Fruit fly (Drosophila melanogaster): ENCODE data around the gene CG43783.

CG43783 gene

DNA sequence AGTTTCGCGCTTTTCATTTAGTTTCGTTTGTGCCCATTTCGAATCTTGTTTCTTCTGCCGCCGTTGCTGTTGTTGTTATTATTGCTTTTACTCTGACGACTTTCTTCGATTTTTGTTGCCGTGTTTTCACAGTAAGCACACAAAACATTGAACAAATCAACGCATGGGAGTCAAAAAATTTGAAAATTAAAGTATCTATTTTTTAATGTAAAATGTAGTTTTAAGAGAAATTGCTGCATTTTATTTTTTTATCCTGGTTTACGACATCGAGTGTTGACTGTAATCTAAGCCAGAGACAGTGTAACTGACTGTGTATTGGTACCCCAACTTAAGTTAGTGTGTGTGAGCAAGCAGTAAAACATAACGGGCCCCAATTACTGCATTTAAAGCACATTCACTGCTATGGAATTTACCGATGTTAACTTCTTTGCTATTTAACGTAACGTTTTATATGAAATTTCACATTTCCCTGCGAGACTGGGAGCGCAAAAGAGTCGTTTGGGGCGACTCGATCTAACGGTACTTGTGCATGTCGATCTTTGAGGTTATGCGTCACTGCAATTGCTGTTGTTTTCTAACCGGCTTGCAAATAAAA, 42.2 kb upstream of the CG43783 start (continued):
- TF ChIP-seq disco-r (GFP tag; optimal IDR thresholded peaks at IDR 0.05), result no peak
- no peak for TF ChIP-seq CG7987 (GFP tag; optimal IDR thresholded peaks at IDR 0.05)
- no peak for TF ChIP-seq CG16813 (GFP tag; IDR thresholded peaks at IDR 0.05; ENCODE audit: partially characterized antibody)
- TF ChIP-seq usp (GFP tag; optimal IDR thresholded peaks at IDR 0.05), result no peak
- TF ChIP-seq prd (optimal IDR thresholded peaks at IDR 0.05), result no peak
- peak; percentile 78 for TF ChIP-seq prd (GFP tag; IDR thresholded peaks at IDR 0.05)
- TF ChIP-seq CG17912 (GFP tag; optimal IDR thresholded peaks at IDR 0.05), result no peak
- TF ChIP-seq ftz-f1 (GFP tag; optimal IDR thresholded peaks at IDR 0.05), result no peak
- peak; percentile 0 for TF ChIP-seq Myb (GFP tag; optimal IDR thresholded peaks at IDR 0.05)
- no peak for TF ChIP-seq pan (optimal IDR thresholded peaks at IDR 0.05)
- TF ChIP-seq pan (GFP tag; optimal IDR thresholded peaks at IDR 0.05 in 1 of 2, IDR thresholded peaks at IDR 0.05 in 1 of 2), result peak in 1 of 2 experiments; percentile 78
- TF ChIP-seq CrebB (tag; optimal IDR thresholded peaks at IDR 0.05), result peak; percentile 12
- no peak for TF ChIP-seq pros (GFP tag; optimal IDR thresholded peaks at IDR 0.05)
- peak; percentile 7 for TF ChIP-seq Mad (GFP tag; optimal IDR thresholded peaks at IDR 0.05)
- TF ChIP-seq ab (GFP tag; optimal IDR thresholded peaks at IDR 0.05), result no peak
- no peak for TF ChIP-seq pzg (GFP tag; optimal IDR thresholded peaks at IDR 0.05)
- peak; percentile 61 for TF ChIP-seq CG6254 (GFP tag; optimal IDR thresholded peaks at IDR 0.05)
- TF ChIP-seq Doc2 (GFP tag; IDR thresholded peaks at IDR 0.05), result peak; percentile 45; the same call in 1 of the 2 replicates
- no peak for TF ChIP-seq BEAF-32 (GFP tag; optimal IDR thresholded peaks at IDR 0.05)
- TF ChIP-seq CG9797 (GFP tag; optimal IDR thresholded peaks at IDR 0.05), result no peak
- no peak for TF ChIP-seq Dll (GFP tag; IDR thresholded peaks at IDR 0.05; ENCODE audit: partially characterized antibody)
- TF ChIP-seq CG1529 (GFP tag; optimal IDR thresholded peaks at IDR 0.05), result peak; percentile 23
- TF ChIP-seq corto (GFP tag; optimal IDR thresholded peaks at IDR 0.05), result peak; percentile 44
- TF ChIP-seq CG9215 (GFP tag; IDR thresholded peaks at IDR 0.05), result no peak
- 0 out of 2 replicates have a peak, but pooled peaks have one; percentile 39 for TF ChIP-seq CG10959 (GFP tag; IDR thresholded peaks at IDR 0.05)
- no peak for TF ChIP-seq CG4854 (GFP tag; optimal IDR thresholded peaks at IDR 0.05)
- peak; percentile 51 for TF ChIP-seq CG8924 (tag; optimal IDR thresholded peaks at IDR 0.05)
- TF ChIP-seq ash1 (GFP tag; optimal IDR thresholded peaks at IDR 0.05), result no peak
- no peak for TF ChIP-seq eve (GFP tag; optimal IDR thresholded peaks at IDR 0.05)
- TF ChIP-seq onecut (GFP tag; IDR thresholded peaks at IDR 0.05), result no peak
- TF ChIP-seq CG7839 (tag; optimal IDR thresholded peaks at IDR 0.05), result peak; percentile 73
- TF ChIP-seq ssp (GFP tag; IDR thresholded peaks at IDR 0.05), result 0 out of 2 replicates have a peak, but pooled peaks have one; percentile 39
- TF ChIP-seq D19B (GFP tag; optimal IDR thresholded peaks at IDR 0.05), result peak; percentile 19
- peak; percentile 90 for TF ChIP-seq Drgx (GFP tag; IDR thresholded peaks at IDR 0.05)
- peak; percentile 79 for TF ChIP-seq row (GFP tag; IDR thresholded peaks at IDR 0.05)
- no peak for TF ChIP-seq zf30C (GFP tag; optimal IDR thresholded peaks at IDR 0.05)
- peak; percentile 61 for TF ChIP-seq Dip3 (GFP tag; optimal IDR thresholded peaks at IDR 0.05)
- 0 out of 2 replicates have a peak, but pooled peaks have one; percentile 3 for TF ChIP-seq dati (GFP tag; IDR thresholded peaks at IDR 0.05)
- TF ChIP-seq CG4820 (GFP tag; optimal IDR thresholded peaks at IDR 0.05), result peak; percentile 30
- TF ChIP-seq CG17361 (GFP tag; IDR thresholded peaks at IDR 0.05), result peak; percentile 65
- no peak for TF ChIP-seq Awh (GFP tag; IDR thresholded peaks at IDR 0.05)
- no peak for TF ChIP-seq amos (GFP tag; IDR thresholded peaks at IDR 0.05; ENCODE audit: partially characterized antibody)
- TF ChIP-seq Ada2b (GFP tag; IDR thresholded peaks at IDR 0.05), result peak; percentile 67
- TF ChIP-seq CTCF (GFP tag; optimal IDR thresholded peaks at IDR 0.05), result no peak
- peak; percentile 11 for TF ChIP-seq CG12744 (GFP tag; optimal IDR thresholded peaks at IDR 0.05)
- TF ChIP-seq Dref (GFP tag; IDR thresholded peaks at IDR 0.05), result no peak
- 0 out of 3 replicates have a peak, but pooled peaks have one; percentile 46 for TF ChIP-seq gce (GFP tag; IDR thresholded peaks at IDR 0.05)
- peak; percentile 80 for TF ChIP-seq lbe (GFP tag; optimal IDR thresholded peaks at IDR 0.05)
- no peak for TF ChIP-seq CG8478 (optimal IDR thresholded peaks at IDR 0.05)
- TF ChIP-seq tin (GFP tag; optimal IDR thresholded peaks at IDR 0.05), result peak; percentile 53
- TF ChIP-seq CG12391 (tag; optimal IDR thresholded peaks at IDR 0.05), result peak; percentile 75
- TF ChIP-seq twi (tag; optimal IDR thresholded peaks at IDR 0.05), result peak; percentile 6

All from whole organism, embryonic.